Fruit fly (Drosophila melanogaster) Kc167 (cell line): ENCODE results near the gene CG10365.

ENCODE experiments used
- Sin3A ChIP-seq: fragments of >200 bp; optimal IDR thresholded peaks from 2 replicates; lab custom pipeline; 2018; ENCODE audit warnings: missing external identifiers
- insv ChIP-seq: fragments of >200 bp; optimal IDR thresholded peaks from 3 replicates; lab custom pipeline; 2018; ENCODE audit warnings: missing external identifiers
- psq ChIP-seq: fragments of >200 bp; optimal IDR thresholded peaks from 2 replicates; lab custom pipeline; 2017; ENCODE audit warnings: missing external identifiers

DNA sequence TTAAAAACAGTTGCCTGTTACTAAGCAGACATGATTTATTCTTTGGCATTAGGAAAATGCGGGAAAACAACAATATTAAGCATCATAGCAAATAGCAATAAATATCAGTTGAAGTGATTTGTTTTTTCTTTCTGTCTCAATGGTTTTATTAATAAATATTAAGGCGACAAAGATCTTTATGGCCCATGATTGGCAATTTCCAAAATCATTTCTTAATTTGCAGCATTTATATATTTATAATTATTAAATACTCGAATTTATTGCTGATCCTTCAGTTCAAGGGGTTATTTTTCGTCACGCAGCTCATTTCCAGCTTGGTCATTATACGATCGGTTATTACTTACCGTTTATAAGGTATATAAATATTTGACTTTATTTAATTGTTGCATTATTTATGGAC is 4.5 kb downstream of the CG10365 start:
- TF ChIP-seq psq (lab: Kevin White, UChicago) = no peak
- no peak for TF ChIP-seq Sin3A
- TF ChIP-seq insv (lab: Kevin White, UChicago) = no peak
